Worm (Caenorhabditis elegans): ENCODE data around the gene K07H8.12.

The K07H8.12 gene

ce11 chrIV:8287287-8287686, 10.8 kb upstream of the K07H8.12 start:
- no peak for TF ChIP-seq nhr-42 (GFP tag; IDR thresholded peaks at IDR 0.05)
- TF ChIP-seq unc-62 (GFP tag; optimal IDR thresholded peaks at IDR 0.05 in 1 of 2) = peak in 1 of 2 experiments; percentile 96
- TF ChIP-seq unc-62 (tag; optimal IDR thresholded peaks at IDR 0.05) = no peak
- TF ChIP-seq unc-39 (tag; optimal IDR thresholded peaks at IDR 0.05) = no peak
- TF ChIP-seq ceh-28 (tag; optimal IDR thresholded peaks at IDR 0.05) = no peak
- TF ChIP-seq R02D3.7 (tag; optimal IDR thresholded peaks at IDR 0.05) = no peak
- no peak for TF ChIP-seq nhr-10 (tag; optimal IDR thresholded peaks at IDR 0.05)
- TF ChIP-seq ceh-62 (tag; optimal IDR thresholded peaks at IDR 0.05) = no peak

ce11 chrIV:8286352-8286751, 9.8 kb upstream of the K07H8.12 start, which contains the start of gene K07H8.9:
Gene K07H8.9 (minus strand): TSS chrIV:8286476.
- TF ChIP-seq F26F4.8 (GFP tag; conservative IDR thresholded peaks at IDR 0.05) (no peak), F49E8.2 (tag; optimal IDR thresholded peaks at IDR 0.05; ENCODE audit: borderline replicate concordance) (peak; percentile 42), Y105C5A.15 (GFP tag; IDR thresholded peaks at IDR 0.05) (0 out of 2 replicates have a peak, but pooled peaks have one; percentile 15), Y75B8A.6 (GFP tag; IDR thresholded peaks at IDR 0.05) (no peak)

- TF ChIP-seq nhr-237 (tag; optimal IDR thresholded peaks at IDR 0.05) (no peak), unc-62 (GFP tag; optimal IDR thresholded peaks at IDR 0.05 in 1 of 2) (peak in 1 of 2 experiments; percentile 80), unc-62 (tag; optimal IDR thresholded peaks at IDR 0.05) (no peak)
Measured at ce11 chrIV:8283214-8283613, 6.7 kb upstream of the K07H8.12 start.

- TF ChIP-seq cey-2 (tag; optimal IDR thresholded peaks at IDR 0.05; ENCODE audit: borderline replicate concordance, insufficient read depth) = no peak
- no peak for TF ChIP-seq ceh-28 (tag; optimal IDR thresholded peaks at IDR 0.05)
- no peak for TF ChIP-seq nhr-77 (tag; optimal IDR thresholded peaks at IDR 0.05)
- no peak for TF ChIP-seq lin-13 (GFP tag; optimal IDR thresholded peaks at IDR 0.05)
- no peak for TF ChIP-seq nhr-237 (tag; optimal IDR thresholded peaks at IDR 0.05)
- TF ChIP-seq vab-7 (GFP tag; IDR thresholded peaks at IDR 0.05) = no peak
- TF ChIP-seq mep-1 (tag; optimal IDR thresholded peaks at IDR 0.05) = no peak
- no peak for TF ChIP-seq zip-11 (GFP tag; IDR thresholded peaks at IDR 0.05)
- TF ChIP-seq nhr-41 (GFP tag; IDR thresholded peaks at IDR 0.05) = no peak
- TF ChIP-seq ces-1 (GFP tag; optimal IDR thresholded peaks at IDR 0.05) = no peak
- TF ChIP-seq Y5F2A.4 (GFP tag; optimal IDR thresholded peaks at IDR 0.05) = no peak
Measured at ce11 chrIV:8275232-8275631, 1.3 kb downstream of the K07H8.12 start, which contains the start of gene K07H8.11. Gene K07H8.11 (minus strand): TSS chrIV:8275332.

ce11 chrIV:8273334-8273733, 3.2 kb downstream of the K07H8.12 start:
- no peak for TF ChIP-seq nhr-237 (tag; optimal IDR thresholded peaks at IDR 0.05)
- TF ChIP-seq ceh-62 (tag; optimal IDR thresholded peaks at IDR 0.05) = no peak
- peak in 1 of 2 experiments; percentile 88 for TF ChIP-seq unc-62 (GFP tag; optimal IDR thresholded peaks at IDR 0.05 in 1 of 2)
- no peak for TF ChIP-seq unc-62 (tag; optimal IDR thresholded peaks at IDR 0.05)
- peak; percentile 49 for TF ChIP-seq nhr-28 (tag; optimal IDR thresholded peaks at IDR 0.05)

ce11 chrIV:8268024-8268423, 8.5 kb downstream of the K07H8.12 start, which contains the start of the genes K07H8.5 and K07H8.8:
Gene K07H8.5 (plus strand): TSS chrIV:8268324.
Gene K07H8.8 (minus strand): TSS chrIV:8268412.
- TF ChIP-seq nhr-28 (tag; optimal IDR thresholded peaks at IDR 0.05) (no peak), F26F4.8 (GFP tag; conservative IDR thresholded peaks at IDR 0.05) (no peak), madf-5 (GFP tag; IDR thresholded peaks at IDR 0.05) (no peak), rbr-2 (tag; optimal IDR thresholded peaks at IDR 0.05) (no peak), jun-1 (tag; optimal IDR thresholded peaks at IDR 0.05) (no peak), daf-12 (tag; optimal IDR thresholded peaks at IDR 0.05) (no peak), zip-2 (tag; optimal IDR thresholded peaks at IDR 0.05) (no peak)

Measured in whole organism, L4 larva.